Fruit fly (Drosophila melanogaster) whole organism, wandering third instar larva: Measurements from ENCODE around the gene ems.

Experiments
- Abd-B ChIP-seq: fragments of >200 bp; optimal IDR thresholded peaks from 2 replicates; lab custom pipeline; 2017; ENCODE audit warnings: missing biosample characterization, missing genetic modification characterization
- CG32264 ChIP-seq: fragments of 200-800 bp; sonication (Bioruptor generic); optimal IDR thresholded peaks from 2 replicates; lab custom pipeline; 2016; ENCODE audit warnings: missing biosample characterization, missing genetic modification characterization
- CG9705 ChIP-seq: fragments of 200-800 bp; sonication (Bioruptor generic); optimal IDR thresholded peaks from 2 replicates; lab custom pipeline; 2018; ENCODE audit warnings: missing biosample characterization, mild to moderate bottlenecking, missing genetic modification characterization
- CrebA ChIP-seq: fragments of 200-800 bp; sonication (Bioruptor generic); optimal IDR thresholded peaks from 2 replicates; lab custom pipeline; 2016; ENCODE audit warnings: missing biosample characterization, mild to moderate bottlenecking, missing genetic modification characterization, borderline replicate concordance
- Dfd ChIP-seq: fragments of >200 bp; optimal IDR thresholded peaks from 2 replicates; lab custom pipeline; 2017; ENCODE audit warnings: missing biosample characterization, missing genetic modification characterization
- Dif ChIP-seq: fragments of 200-275, 200-300 bp; sonication (Bioruptor generic); optimal IDR thresholded peaks from 2 replicates; lab custom pipeline; 2018; ENCODE audit warnings: missing biosample characterization, missing genetic modification characterization; ENCODE audit not compliant: partially characterized antibody
- GATAd ChIP-seq: sonication (Bioruptor generic); optimal IDR thresholded peaks from 2 replicates; lab custom pipeline; 2016; ENCODE audit warnings: missing biosample characterization, missing genetic modification characterization
- HLH106 ChIP-seq: fragments of 200-800 bp; optimal IDR thresholded peaks from 3 replicates; lab custom pipeline; 2019; ENCODE audit warnings: missing biosample characterization, mild to moderate bottlenecking, missing genetic modification characterization, moderate library complexity
- Hnf4 ChIP-seq: fragments of 200-800 bp; sonication (Bioruptor generic); optimal IDR thresholded peaks from 2 replicates; lab custom pipeline; 2016; ENCODE audit warnings: missing biosample characterization, mild to moderate bottlenecking, missing genetic modification characterization
- Hr78 ChIP-seq: fragments of >200 bp; optimal IDR thresholded peaks from 2 replicates; lab custom pipeline; 2017; ENCODE audit warnings: missing biosample characterization, missing genetic modification characterization
- Hr83 ChIP-seq: fragments of 200-300 bp; sonication (Bioruptor generic); optimal IDR thresholded peaks from 2 replicates; lab custom pipeline; 2016; ENCODE audit warnings: missing biosample characterization, mild to moderate bottlenecking, missing genetic modification characterization, moderate library complexity; ENCODE audit not compliant: poor library complexity, severe bottlenecking
- Jra ChIP-seq: sonication (Bioruptor generic); optimal IDR thresholded peaks from 2 replicates; lab custom pipeline; 2016; ENCODE audit warnings: missing biosample characterization, missing genetic modification characterization
- Mio ChIP-seq: sonication (Bioruptor generic); optimal IDR thresholded peaks from 2 replicates; lab custom pipeline; 2016; ENCODE audit warnings: missing biosample characterization, missing genetic modification characterization
- Myc ChIP-seq: fragments of >200 bp; optimal IDR thresholded peaks from 2 replicates; lab custom pipeline; 2017
- N ChIP-seq: fragments of >200 bp; optimal IDR thresholded peaks from 2 replicates; lab custom pipeline; 2018; ENCODE audit warnings: missing biosample characterization, missing external identifiers, missing genetic modification characterization
- OdsH ChIP-seq: fragments of 200-800 bp; sonication (Bioruptor generic); optimal IDR thresholded peaks from 2 replicates; lab custom pipeline; 2016; ENCODE audit warnings: missing biosample characterization, mild to moderate bottlenecking, missing genetic modification characterization
- Rel ChIP-seq, 2 experiments: fragments of 200-800 bp; sonication (Bioruptor generic) in 1 of 2; optimal IDR thresholded peaks; 2 replicates in 1 of 2; 3 replicates in 1 of 2; lab custom pipeline; 2016 to 2019; ENCODE audit warnings: mild to moderate bottlenecking in 2 of 2, missing biosample characterization in 2 of 2, missing genetic modification characterization in 2 of 2, moderate library complexity in 1 of 2
- Sp1 ChIP-seq: fragments of 200-800 bp; sonication (Bioruptor generic); optimal IDR thresholded peaks from 3 replicates; lab custom pipeline; 2019; ENCODE audit warnings: missing biosample characterization, mild to moderate bottlenecking, missing genetic modification characterization, moderate library complexity
- Vsx2 ChIP-seq: fragments of 200-300, 225-300 bp; sonication (Bioruptor generic); optimal IDR thresholded peaks from 2 replicates; lab custom pipeline; 2018; ENCODE audit warnings: missing biosample characterization, missing genetic modification characterization; ENCODE audit not compliant: partially characterized antibody
- br ChIP-seq: fragments of 200-800 bp; sonication (Bioruptor generic); optimal IDR thresholded peaks from 2 replicates; lab custom pipeline; 2016; ENCODE audit warnings: missing biosample characterization, missing genetic modification characterization
- brk ChIP-seq: fragments of 200-800 bp; sonication (Bioruptor generic); optimal IDR thresholded peaks from 2 replicates; lab custom pipeline; 2016; ENCODE audit warnings: missing biosample characterization, mild to moderate bottlenecking, missing genetic modification characterization
- dl ChIP-seq, 2 experiments: fragments of 175-275, 200-275 bp in 1 of 2; fragments of 200-275 bp in 1 of 2; sonication (Bioruptor generic); optimal IDR thresholded peaks; lab custom pipeline; 2018; ENCODE audit warnings: mild to moderate bottlenecking in 2 of 2, missing biosample characterization in 2 of 2, missing genetic modification characterization in 2 of 2, moderate library complexity in 2 of 2; ENCODE audit not compliant: partially characterized antibody in 2 of 2, insufficient read depth in 1 of 2
- dmrt93B ChIP-seq: fragments of 200-800 bp; sonication (Bioruptor generic); optimal IDR thresholded peaks from 2 replicates; lab custom pipeline; 2018; ENCODE audit warnings: missing biosample characterization, mild to moderate bottlenecking, missing genetic modification characterization
- dsf ChIP-seq: sonication (Bioruptor generic); optimal IDR thresholded peaks from 2 replicates; lab custom pipeline; 2016; ENCODE audit warnings: missing biosample characterization, missing genetic modification characterization, borderline replicate concordance
- ey ChIP-seq: fragments of 200-800 bp; sonication (Bioruptor generic); optimal IDR thresholded peaks from 2 replicates; lab custom pipeline; 2016; ENCODE audit warnings: missing biosample characterization, missing genetic modification characterization
- foxo ChIP-seq, 2 experiments: fragments of 200-800 bp; sonication (Bioruptor generic); optimal IDR thresholded peaks; 2 replicates in 1 of 2; 3 replicates in 1 of 2; lab custom pipeline; 2016 to 2017; ENCODE audit warnings: missing biosample characterization in 2 of 2, missing genetic modification characterization in 2 of 2
- fru ChIP-seq: fragments of 200-800 bp; sonication (Bioruptor generic); optimal IDR thresholded peaks from 3 replicates; lab custom pipeline; 2016; ENCODE audit warnings: missing biosample characterization, mild to moderate bottlenecking, missing genetic modification characterization
- h ChIP-seq: fragments of 200-800 bp; sonication (Bioruptor generic); optimal IDR thresholded peaks from 3 replicates; lab custom pipeline; 2016; ENCODE audit warnings: missing biosample characterization, mild to moderate bottlenecking, missing genetic modification characterization
- jim ChIP-seq: fragments of 175-275, 200-325 bp; sonication (Bioruptor generic); optimal IDR thresholded peaks from 2 replicates; lab custom pipeline; 2016; ENCODE audit warnings: missing biosample characterization, mild to moderate bottlenecking, missing genetic modification characterization
- lola ChIP-seq: fragments of >200 bp; optimal IDR thresholded peaks from 2 replicates; lab custom pipeline; 2017; ENCODE audit warnings: missing biosample characterization, missing genetic modification characterization
- pan ChIP-seq: fragments of >200 bp; optimal IDR thresholded peaks from 2 replicates; lab custom pipeline; 2017
- psq ChIP-seq: fragments of 200-800 bp; sonication (Bioruptor generic); optimal IDR thresholded peaks from 3 replicates; lab custom pipeline; 2017; ENCODE audit warnings: missing biosample characterization, mild to moderate bottlenecking, missing genetic modification characterization, moderate library complexity
- rgr ChIP-seq: fragments of 200-800 bp; sonication (Bioruptor generic); optimal IDR thresholded peaks from 3 replicates; lab custom pipeline; 2016; ENCODE audit warnings: missing biosample characterization, mild to moderate bottlenecking, missing genetic modification characterization
- sage ChIP-seq: fragments of 200-800 bp; sonication (Bioruptor generic); optimal IDR thresholded peaks from 2 replicates; lab custom pipeline; 2016; ENCODE audit warnings: missing biosample characterization, mild to moderate bottlenecking, missing genetic modification characterization
- sv ChIP-seq: fragments of 200-800 bp; sonication (Bioruptor generic); optimal IDR thresholded peaks from 3 replicates; lab custom pipeline; 2016; ENCODE audit warnings: missing biosample characterization, missing genetic modification characterization
- tai ChIP-seq: sonication (Bioruptor generic); optimal IDR thresholded peaks from 2 replicates; lab custom pipeline; 2016; ENCODE audit warnings: missing biosample characterization, missing genetic modification characterization
- usp ChIP-seq: fragments of >200 bp; optimal IDR thresholded peaks from 2 replicates; lab custom pipeline; 2017; ENCODE audit warnings: missing biosample characterization, missing genetic modification characterization
- woc ChIP-seq: sonication (Bioruptor generic); optimal IDR thresholded peaks from 2 replicates; lab custom pipeline; 2016; ENCODE audit warnings: missing biosample characterization, mild to moderate bottlenecking, missing genetic modification characterization

ems gene

dm6 chr3R:13901543-13901945 lies at the start of gene ems:
Gene ems, plus strand, starts transcription at chr3R:13901853.
- TF ChIP-seq Vsx2 (GFP tag; lab: Kevin White, UChicago) (peak; percentile 82), Dfd (GFP tag; lab: Kevin White, UChicago) (no peak), rgr (GFP tag; lab: Kevin White, UChicago) (no peak), dl (GFP tag; optimal IDR thresholded peaks at IDR 0.05; lab: Kevin White, UChicago; ENCODE audit: insufficient read depth in 1 of 2, partially characterized antibody in 2 of 2) (peak in 1 of 2 experiments; percentile 65), ey (GFP tag; lab: Kevin White, UChicago) (no peak), Dif (GFP tag; lab: Kevin White, UChicago) (peak; percentile 87), Hr83 (GFP tag; lab: Kevin White, UChicago) (peak; percentile 35)
- TF ChIP-seq, all 38 proteins: peak for 4

- TF ChIP-seq tai (no peak), dsf (GFP tag; lab: Kevin White, UChicago) (no peak)
These were observed 46.3 kb upstream of the ems start, which contains the start of gene CG14362 for dm6 chr3R:13855354-13855753. Gene CG14362, minus strand, starts transcription at chr3R:13855454.

DNA sequence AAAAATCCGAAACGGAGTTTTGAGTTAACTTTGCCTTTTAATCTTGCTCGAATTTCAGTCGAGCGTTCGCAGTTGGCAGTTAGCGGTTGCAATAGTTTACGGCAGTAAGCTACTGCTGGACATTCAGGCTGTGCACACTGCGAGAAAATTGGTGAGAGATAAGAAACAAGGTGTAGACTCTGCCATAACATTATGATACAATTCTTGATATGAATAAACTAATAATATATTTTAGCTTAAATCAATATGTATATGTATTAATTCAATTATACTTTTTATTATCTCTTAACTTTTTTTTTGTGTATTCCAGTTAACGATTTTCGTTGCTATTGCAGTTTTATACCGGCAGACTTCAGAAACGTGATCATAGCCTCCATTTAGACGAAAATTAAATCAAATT lies 44.3 kb upstream of the ems start:
- TF ChIP-seq CG32264, result no peak
- TF ChIP-seq foxo (GFP tag; optimal IDR thresholded peaks at IDR 0.05; lab: Kevin White, UChicago), result peak in 1 of 2 experiments; percentile 12

DNA sequence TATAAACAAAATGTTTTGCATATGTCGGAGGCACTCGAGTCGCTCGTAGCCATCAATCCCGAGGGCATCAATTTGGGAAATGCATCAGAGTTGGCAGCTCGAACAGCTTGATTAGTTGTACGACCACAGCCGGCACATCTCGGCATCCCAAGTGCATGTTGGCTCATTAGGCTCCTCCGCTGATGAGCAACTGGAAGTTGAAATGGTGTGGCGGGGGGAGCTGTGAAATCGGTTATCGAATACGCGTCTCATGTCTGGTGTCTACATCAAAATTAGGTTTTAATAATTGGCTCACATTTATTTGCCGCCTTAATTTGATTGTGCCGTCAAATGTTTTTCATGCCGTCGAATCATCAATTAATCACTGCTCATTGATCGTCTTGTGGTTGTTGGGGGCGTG lies 42.4 kb upstream of the ems start:
- TF ChIP-seq Vsx2 (GFP tag; lab: Kevin White, UChicago) (no peak), CG32264 (no peak), psq (GFP tag; lab: Kevin White, UChicago) (no peak), Hr83 (GFP tag; lab: Kevin White, UChicago) (no peak), OdsH (GFP tag; lab: Kevin White, UChicago) (no peak), Abd-B (no peak), dsf (GFP tag; lab: Kevin White, UChicago) (no peak), HLH106 (tag; lab: Kevin White, UChicago) (no peak)

dm6 chr3R:13861805-13862204 lies 39.8 kb upstream of the ems start:
- no peak for TF ChIP-seq Myc (lab: Kevin White, UChicago)
- TF ChIP-seq brk (GFP tag; lab: Kevin White, UChicago), result no peak
- TF ChIP-seq jim (GFP tag; lab: Kevin White, UChicago), result no peak
- no peak for TF ChIP-seq dsf (GFP tag; lab: Kevin White, UChicago)
- TF ChIP-seq rgr (GFP tag; lab: Kevin White, UChicago), result peak; percentile 51
- TF ChIP-seq CG32264, result no peak
- TF ChIP-seq h (GFP tag; lab: Kevin White, UChicago), result peak; percentile 71
- TF ChIP-seq Hr78, result no peak
- TF ChIP-seq usp (GFP tag; lab: Kevin White, UChicago), result no peak
- TF ChIP-seq Dif (GFP tag; lab: Kevin White, UChicago), result no peak
- no peak for TF ChIP-seq Jra (GFP tag; lab: Kevin White, UChicago)
- TF ChIP-seq OdsH (GFP tag; lab: Kevin White, UChicago), result peak; percentile 56
- TF ChIP-seq Sp1, result peak; percentile 52
- peak; percentile 54 for TF ChIP-seq fru (GFP tag; lab: Kevin White, UChicago)
- peak; percentile 40 for TF ChIP-seq psq (GFP tag; lab: Kevin White, UChicago)
- no peak for TF ChIP-seq lola (GFP tag; lab: Kevin White, UChicago)
- TF ChIP-seq dl (GFP tag; optimal IDR thresholded peaks at IDR 0.05; lab: Kevin White, UChicago; ENCODE audit: insufficient read depth in 1 of 2, partially characterized antibody in 2 of 2), result no peak
- peak; percentile 52 for TF ChIP-seq woc (GFP tag; lab: Kevin White, UChicago)
- no peak for TF ChIP-seq Dfd (GFP tag; lab: Kevin White, UChicago)
- TF ChIP-seq N (GFP tag; lab: Kevin White, UChicago), result no peak
- TF ChIP-seq Abd-B, result no peak
- TF ChIP-seq br, result peak; percentile 55
- no peak for TF ChIP-seq pan (lab: Kevin White, UChicago)
- no peak for TF ChIP-seq Vsx2 (GFP tag; lab: Kevin White, UChicago)
- peak; percentile 32 for TF ChIP-seq tai
- TF ChIP-seq Hnf4 (GFP tag; lab: Kevin White, UChicago), result peak; percentile 34
- peak; percentile 36 for TF ChIP-seq HLH106 (tag; lab: Kevin White, UChicago)
- TF ChIP-seq sage (GFP tag; lab: Kevin White, UChicago), result no peak
- no peak for TF ChIP-seq CrebA
- peak; percentile 65 for TF ChIP-seq ey (GFP tag; lab: Kevin White, UChicago)
- TF ChIP-seq Hr83 (GFP tag; lab: Kevin White, UChicago), result no peak
- no peak for TF ChIP-seq sv (GFP tag; lab: Kevin White, UChicago)
- TF ChIP-seq Rel (GFP tag; optimal IDR thresholded peaks at IDR 0.05; lab: Kevin White, UChicago), result no peak
- TF ChIP-seq Rel (tag; optimal IDR thresholded peaks at IDR 0.05; lab: Kevin White, UChicago), result no peak
- TF ChIP-seq dmrt93B (GFP tag; lab: Kevin White, UChicago), result peak; percentile 5
- no peak for TF ChIP-seq GATAd
- no peak for TF ChIP-seq Mio (GFP tag; lab: Kevin White, UChicago)
- peak in 1 of 2 experiments; percentile 70 for TF ChIP-seq foxo (GFP tag; optimal IDR thresholded peaks at IDR 0.05; lab: Kevin White, UChicago)
- no peak for TF ChIP-seq CG9705 (GFP tag; lab: Kevin White, UChicago)
- TF ChIP-seq, all 38 proteins: peak for 14
